Worm (Caenorhabditis elegans) whole organism, L3 larva: ENCODE data around the gene wht-8.
A peak's percentile ranks its signal among the peaks of the same experiment; 100 is the strongest.

Experiments used
- R02D3.7 ChIP-seq: fragments of 150-350 bp; optimal IDR thresholded peaks from 2 replicates; lab custom pipeline; 2014; ENCODE audit warnings: missing biosample characterization, missing genetic modification characterization
- aly-2 ChIP-seq: fragments of 150-350 bp; optimal IDR thresholded peaks from 2 replicates; lab custom pipeline; 2014; ENCODE audit warnings: missing biosample characterization, missing genetic modification characterization
- ama-1 ChIP-seq: fragments of 150-350 bp; optimal IDR thresholded peaks from 2 replicates; lab custom pipeline; 2018
- ceh-82 ChIP-seq: fragments of 150-350 bp; optimal IDR thresholded peaks from 2 replicates; lab custom pipeline; 2014; ENCODE audit warnings: missing biosample characterization, missing genetic modification characterization
- ceh-9 ChIP-seq: sonication (generic microtip); optimal IDR thresholded peaks from 2 replicates; lab custom pipeline; 2018; ENCODE audit warnings: missing biosample characterization, missing genetic modification characterization
- daf-12 ChIP-seq: fragments of 150-350 bp; optimal IDR thresholded peaks from 2 replicates; lab custom pipeline; 2014; ENCODE audit warnings: missing biosample characterization, missing genetic modification reagents, missing genetic modification characterization
- egl-27 ChIP-seq: sonication (generic microtip); optimal IDR thresholded peaks from 4 replicates; lab custom pipeline; 2017; ENCODE audit warnings: missing biosample characterization, missing genetic modification reagents, missing genetic modification characterization
- egl-5 ChIP-seq: fragments of 150-350 bp; optimal IDR thresholded peaks from 2 replicates; lab custom pipeline; 2017; ENCODE audit warnings: missing biosample characterization, missing genetic modification reagents, missing genetic modification characterization, inconsistent platforms
- elt-2 ChIP-seq: sonication (generic microtip); optimal IDR thresholded peaks from 2 replicates; lab custom pipeline; 2016; ENCODE audit warnings: missing genetic modification reagents, mild to moderate bottlenecking, missing genetic modification characterization, missing compliant biosample characterization
- elt-3 ChIP-seq, 3 experiments: fragments of 150-350 bp in 1 of 3; sonication (generic microtip) in 2 of 3; optimal IDR thresholded peaks; 2 replicates in 2 of 3; 4 replicates in 1 of 3; lab custom pipeline; 2014 to 2017; ENCODE audit warnings: missing biosample characterization in 3 of 3, missing genetic modification characterization in 3 of 3
- eor-1 ChIP-seq, 2 experiments: fragments of 150-350 bp; optimal IDR thresholded peaks; 2 replicates each; lab custom pipeline; 2014 to 2018; ENCODE audit warnings: missing biosample characterization in 2 of 2, missing genetic modification characterization in 2 of 2
- fkh-10 ChIP-seq: sonication (generic microtip); optimal IDR thresholded peaks from 2 replicates; lab custom pipeline; 2017; ENCODE audit warnings: missing biosample characterization, missing genetic modification reagents, missing genetic modification characterization
- fos-1 ChIP-seq: fragments of 150-350 bp; optimal IDR thresholded peaks from 2 replicates; lab custom pipeline; 2014; ENCODE audit warnings: missing biosample characterization, missing genetic modification characterization
- hmg-11 ChIP-seq: sonication (generic microtip); optimal IDR thresholded peaks from 2 replicates; lab custom pipeline; 2016; ENCODE audit warnings: missing genetic modification characterization, missing compliant biosample characterization
- jun-1 ChIP-seq: fragments of 150-350 bp; optimal IDR thresholded peaks from 2 replicates; lab custom pipeline; 2014; ENCODE audit warnings: missing biosample characterization, missing genetic modification reagents, missing genetic modification characterization
- lin-15B ChIP-seq: fragments of 150-350 bp; optimal IDR thresholded peaks from 2 replicates; lab custom pipeline; 2014; ENCODE audit warnings: missing biosample characterization, missing genetic modification characterization
- lin-39 ChIP-seq: fragments of 150-350 bp; optimal IDR thresholded peaks from 2 replicates; lab custom pipeline; 2018; ENCODE audit warnings: missing biosample characterization, missing genetic modification reagents, missing genetic modification characterization
- lsy-12 ChIP-seq: sonication (generic microtip); optimal IDR thresholded peaks from 2 replicates; lab custom pipeline; 2016; ENCODE audit warnings: mild to moderate bottlenecking, missing genetic modification characterization, missing compliant biosample characterization
- mdl-1 ChIP-seq: fragments of 150-350 bp; optimal IDR thresholded peaks from 2 replicates; lab custom pipeline; 2014; ENCODE audit warnings: missing biosample characterization, missing genetic modification characterization
- nfya-1 ChIP-seq: sonication (generic microtip); optimal IDR thresholded peaks from 2 replicates; lab custom pipeline; 2017; ENCODE audit warnings: missing genetic modification characterization, mild to moderate bottlenecking, missing compliant biosample characterization, antibody characterized with exemption, moderate library complexity; ENCODE audit not compliant: insufficient read depth
- nhr-11 ChIP-seq: fragments of 150-350 bp; optimal IDR thresholded peaks from 2 replicates; lab custom pipeline; 2014; ENCODE audit warnings: missing biosample characterization, missing genetic modification characterization
- nhr-12 ChIP-seq: fragments of 150-350 bp; optimal IDR thresholded peaks from 2 replicates; lab custom pipeline; 2014; ENCODE audit warnings: missing biosample characterization, missing genetic modification characterization
- nhr-23 ChIP-seq: fragments of 150-350 bp; optimal IDR thresholded peaks from 2 replicates; lab custom pipeline; 2014; ENCODE audit warnings: missing biosample characterization, missing genetic modification reagents, missing genetic modification characterization
- nhr-25 ChIP-seq: sonication (generic microtip); optimal IDR thresholded peaks from 2 replicates; lab custom pipeline; 2017; ENCODE audit warnings: missing biosample characterization, missing genetic modification characterization
- nhr-28 ChIP-seq: fragments of 150-350 bp; optimal IDR thresholded peaks from 2 replicates; lab custom pipeline; 2014; ENCODE audit warnings: missing biosample characterization, missing genetic modification characterization
- nhr-43 ChIP-seq: sonication (generic microtip); optimal IDR thresholded peaks from 2 replicates; lab custom pipeline; 2016; ENCODE audit warnings: mild to moderate bottlenecking, missing genetic modification characterization, missing compliant biosample characterization; ENCODE audit not compliant: poor library complexity, severe bottlenecking
- nhr-67 ChIP-seq: fragments of 150-350 bp; optimal IDR thresholded peaks from 2 replicates; lab custom pipeline; 2014; ENCODE audit warnings: missing biosample characterization, missing genetic modification characterization
- nhr-76 ChIP-seq: fragments of 150-350 bp; sonication (generic microtip); optimal IDR thresholded peaks from 5 replicates; lab custom pipeline; 2014; ENCODE audit warnings: missing biosample characterization, missing genetic modification characterization
- nhr-77 ChIP-seq: fragments of 150-350 bp; optimal IDR thresholded peaks from 2 replicates; lab custom pipeline; 2014; ENCODE audit warnings: missing biosample characterization, missing genetic modification characterization
- pha-4 ChIP-seq: fragments of 150-350 bp; optimal IDR thresholded peaks from 2 replicates; lab custom pipeline; 2014; ENCODE audit warnings: missing biosample characterization, missing genetic modification reagents, missing genetic modification characterization
- pqm-1 ChIP-seq: fragments of 150-350 bp; optimal IDR thresholded peaks from 2 replicates; lab custom pipeline; 2017; ENCODE audit warnings: missing biosample characterization, missing genetic modification characterization, inconsistent platforms
- sea-2 ChIP-seq: fragments of 150-350 bp; sonication (generic microtip); optimal IDR thresholded peaks from 4 replicates; lab custom pipeline; 2014; ENCODE audit warnings: missing biosample characterization, missing genetic modification reagents, missing genetic modification characterization
- skn-1 ChIP-seq: fragments of 150-350 bp; optimal IDR thresholded peaks from 2 replicates; lab custom pipeline; 2014; ENCODE audit warnings: missing biosample characterization, missing genetic modification characterization
- snpc-4 ChIP-seq: fragments of 150-350 bp; optimal IDR thresholded peaks from 2 replicates; lab custom pipeline; 2014; ENCODE audit warnings: missing biosample characterization, missing genetic modification characterization
- tbx-2 ChIP-seq: sonication (generic microtip); optimal IDR thresholded peaks from 2 replicates; lab custom pipeline; 2016; ENCODE audit warnings: mild to moderate bottlenecking, missing genetic modification characterization, missing compliant biosample characterization
- unc-39 ChIP-seq: sonication (generic microtip); optimal IDR thresholded peaks from 4 replicates; lab custom pipeline; 2017; ENCODE audit warnings: missing biosample characterization, missing genetic modification characterization
- unc-62 ChIP-seq: fragments of 150-350 bp; sonication (generic microtip); optimal IDR thresholded peaks from 4 replicates; lab custom pipeline; 2014; ENCODE audit warnings: missing biosample characterization, missing genetic modification reagents, missing genetic modification characterization
- zag-1 ChIP-seq: fragments of 150-350 bp; optimal IDR thresholded peaks from 2 replicates; lab custom pipeline; 2014; ENCODE audit warnings: missing biosample characterization, missing genetic modification characterization
- ztf-11 ChIP-seq: fragments of 150-350 bp; optimal IDR thresholded peaks from 2 replicates; lab custom pipeline; 2014; ENCODE audit warnings: missing biosample characterization, missing genetic modification characterization
- ztf-4 ChIP-seq: fragments of 150-350 bp; optimal IDR thresholded peaks from 2 replicates; lab custom pipeline; 2014; ENCODE audit warnings: missing biosample characterization, missing genetic modification characterization

wht-8 gene

ce11 chrIII:11197327-11197726 lies 21.3 kb upstream of the wht-8 start:
- TF ChIP-seq lin-15B (tag; lab: Kevin White, UChicago) = no peak
- no peak for TF ChIP-seq nhr-12 (tag; lab: Kevin White, UChicago)
- no peak for TF ChIP-seq ztf-4
- no peak for TF ChIP-seq ceh-82 (tag; lab: Kevin White, UChicago)
- peak; percentile 4 for TF ChIP-seq pha-4 (tag; lab: Kevin White, UChicago)
- TF ChIP-seq lin-39 = no peak
- TF ChIP-seq nhr-28 (tag; lab: Kevin White, UChicago) = no peak
- no peak for TF ChIP-seq fkh-10
- TF ChIP-seq nhr-23 (tag; lab: Kevin White, UChicago) = no peak
- TF ChIP-seq nfya-1 (tag; lab: Kevin White, UChicago) = peak; percentile 0
- no peak for TF ChIP-seq egl-5
- no peak for TF ChIP-seq jun-1 (tag; lab: Kevin White, UChicago)
- TF ChIP-seq fos-1 (tag; lab: Kevin White, UChicago) = no peak
- TF ChIP-seq daf-12 (tag; lab: Kevin White, UChicago) = no peak
- no peak for TF ChIP-seq nhr-11 (tag; lab: Kevin White, UChicago)
- TF ChIP-seq nhr-67 = no peak
- TF ChIP-seq unc-39 (tag; lab: Kevin White, UChicago) = no peak
- no peak for TF ChIP-seq aly-2 (tag; lab: Kevin White, UChicago)
- no peak for TF ChIP-seq sea-2 (GFP tag; lab: Kevin White, UChicago)
- peak; percentile 89 for TF ChIP-seq elt-2
- no peak for TF ChIP-seq ama-1 (lab: Kevin White, UChicago)
- TF ChIP-seq pqm-1 = peak; percentile 76
- TF ChIP-seq nhr-76 (tag; lab: Kevin White, UChicago) = no peak
- no peak for TF ChIP-seq hmg-11 (tag; lab: Kevin White, UChicago)
- TF ChIP-seq unc-62 (GFP tag; lab: Kevin White, UChicago) = no peak
- no peak for TF ChIP-seq nhr-77 (tag; lab: Kevin White, UChicago)
- TF ChIP-seq tbx-2 = no peak
- TF ChIP-seq lsy-12 (tag; lab: Kevin White, UChicago) = no peak
- TF ChIP-seq zag-1 (tag; lab: Kevin White, UChicago) = no peak
- no peak for TF ChIP-seq R02D3.7 (tag; lab: Kevin White, UChicago)
- TF ChIP-seq nhr-43 = no peak

DNA sequence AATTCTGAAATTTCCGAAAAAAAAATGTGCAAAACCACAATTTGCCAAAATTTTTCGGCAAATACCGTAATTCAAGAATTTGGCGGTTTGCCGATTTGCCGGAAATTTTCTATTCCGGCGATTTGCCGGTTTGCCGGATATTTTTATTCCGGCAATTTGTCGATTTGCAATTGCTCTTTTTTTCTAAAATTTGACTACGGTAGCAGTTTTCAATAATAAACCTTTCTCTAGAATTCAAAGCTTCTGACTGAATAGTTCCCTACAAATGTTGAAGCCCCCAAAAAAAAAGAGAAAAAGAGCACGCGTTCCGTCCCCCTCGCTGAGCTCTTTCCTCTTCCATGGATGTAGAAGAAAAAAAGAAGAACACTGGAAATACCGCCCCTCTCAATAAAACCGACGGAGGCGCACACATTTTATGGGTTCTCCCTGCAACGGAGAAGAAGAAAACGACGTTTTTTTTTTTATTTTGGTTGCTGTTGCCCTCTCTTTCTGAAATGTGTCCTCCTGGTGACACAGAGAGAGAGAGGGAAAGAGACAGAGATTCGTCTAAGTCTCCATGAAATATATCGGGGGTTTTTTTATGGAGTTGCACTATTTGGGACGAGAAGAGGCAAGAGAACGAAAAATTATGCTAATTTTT lies 17.6 kb upstream of the wht-8 start:
- no peak for TF ChIP-seq nhr-25 (tag; lab: Kevin White, UChicago)
- no peak for TF ChIP-seq lin-15B (tag; lab: Kevin White, UChicago)
- TF ChIP-seq elt-3 (tag; optimal IDR thresholded peaks at IDR 0.05; lab: Kevin White, UChicago) = no peak
- peak; percentile 54 for TF ChIP-seq lin-39
- no peak for TF ChIP-seq ceh-9
- no peak for TF ChIP-seq egl-27
- no peak for TF ChIP-seq ztf-11 (tag; lab: Kevin White, UChicago)
- TF ChIP-seq fos-1 (tag; lab: Kevin White, UChicago) = no peak
- TF ChIP-seq ama-1 (lab: Kevin White, UChicago) = no peak
- no peak for TF ChIP-seq zag-1 (tag; lab: Kevin White, UChicago)
- no peak for TF ChIP-seq nhr-76 (tag; lab: Kevin White, UChicago)
- TF ChIP-seq unc-39 (tag; lab: Kevin White, UChicago) = no peak
- TF ChIP-seq nhr-67 = no peak
- TF ChIP-seq nfya-1 (tag; lab: Kevin White, UChicago) = peak; percentile 61
- peak; percentile 59 for TF ChIP-seq hmg-11 (tag; lab: Kevin White, UChicago)
- TF ChIP-seq eor-1 (tag; optimal IDR thresholded peaks at IDR 0.05; lab: Kevin White, UChicago) = no peak
- no peak for TF ChIP-seq nhr-11 (tag; lab: Kevin White, UChicago)
- TF ChIP-seq fkh-10 = no peak
- TF ChIP-seq egl-5 = peak; percentile 75
- no peak for TF ChIP-seq pha-4 (tag; lab: Kevin White, UChicago)
- TF ChIP-seq aly-2 (tag; lab: Kevin White, UChicago) = no peak
- TF ChIP-seq skn-1 (tag; lab: Kevin White, UChicago) = no peak
- TF ChIP-seq nhr-43 = no peak

DNA sequence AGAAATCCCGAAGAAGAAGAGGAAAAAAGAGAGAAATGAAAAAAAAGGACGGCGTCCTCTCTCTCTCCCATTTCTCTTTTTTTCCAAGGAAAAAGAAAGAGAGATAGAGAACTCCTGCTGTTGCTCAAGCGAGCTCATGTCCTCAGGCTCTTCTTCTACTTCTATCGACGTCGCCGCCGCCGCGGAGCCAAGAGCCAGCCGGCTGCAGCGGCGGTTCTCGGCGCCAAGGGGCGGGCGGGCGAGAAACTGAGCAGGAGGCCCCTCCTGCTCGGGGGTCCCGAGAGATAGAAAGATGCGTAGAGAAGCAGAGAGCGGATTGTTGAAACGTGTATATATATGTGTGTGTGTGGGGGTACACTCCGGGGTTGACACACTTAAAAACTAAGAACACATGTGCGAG lies 15.6 kb upstream of the wht-8 start:
- TF ChIP-seq skn-1 (tag; lab: Kevin White, UChicago) (peak; percentile 11), nfya-1 (tag; lab: Kevin White, UChicago) (peak; percentile 83), snpc-4 (tag; lab: Kevin White, UChicago) (peak; percentile 13), hmg-11 (tag; lab: Kevin White, UChicago) (peak; percentile 49), mdl-1 (tag; lab: Kevin White, UChicago) (no peak), sea-2 (GFP tag; lab: Kevin White, UChicago) (no peak), tbx-2 (peak; percentile 12), jun-1 (tag; lab: Kevin White, UChicago) (no peak), egl-27 (no peak), lin-15B (tag; lab: Kevin White, UChicago) (peak; percentile 15), zag-1 (tag; lab: Kevin White, UChicago) (no peak), fkh-10 (peak; percentile 13), lin-39 (peak; percentile 93)
